Worm (Caenorhabditis elegans) whole organism, late embryonic: ENCODE results near the gene C04A2.15.

Experiments used
- F13H6.1 ChIP-seq: sonication (generic microtip); optimal IDR thresholded peaks from 2 replicates; lab custom pipeline; 2016; ENCODE audit warnings: missing genetic modification characterization, missing compliant biosample characterization
- K09A11.1 ChIP-seq: sonication (generic microtip); optimal IDR thresholded peaks from 2 replicates; lab custom pipeline; 2017; ENCODE audit warnings: antibody characterized with exemption, mild to moderate bottlenecking, missing genetic modification characterization, missing compliant biosample characterization; ENCODE audit not compliant: insufficient read depth
- ceh-14 ChIP-seq: sonication (generic microtip); optimal IDR thresholded peaks from 2 replicates; lab custom pipeline; 2016; ENCODE audit warnings: missing genotype, missing genetic modification characterization, missing compliant biosample characterization
- ceh-19 ChIP-seq: fragments of 200-800 bp; sonication (Bioruptor generic); optimal IDR thresholded peaks from 2 replicates; lab custom pipeline; 2018; ENCODE audit warnings: mild to moderate bottlenecking, missing genetic modification characterization, missing compliant biosample characterization
- ceh-2 ChIP-seq: sonication (generic microtip); optimal IDR thresholded peaks from 2 replicates; lab custom pipeline; 2016; ENCODE audit warnings: missing genotype, missing genetic modification characterization, missing compliant biosample characterization
- ceh-24 ChIP-seq: sonication (generic microtip); optimal IDR thresholded peaks from 2 replicates; lab custom pipeline; 2016; ENCODE audit warnings: mild to moderate bottlenecking, missing genetic modification characterization, missing compliant biosample characterization
- ceh-31 ChIP-seq: sonication (generic microtip); optimal IDR thresholded peaks from 2 replicates; lab custom pipeline; 2016; ENCODE audit warnings: missing genetic modification characterization, missing compliant biosample characterization
- ceh-34 ChIP-seq: sonication (generic microtip); optimal IDR thresholded peaks from 2 replicates; lab custom pipeline; 2016; ENCODE audit warnings: mild to moderate bottlenecking, missing genetic modification characterization, missing compliant biosample characterization
- ceh-45 ChIP-seq: fragments of 200-800 bp; sonication (Bioruptor generic); IDR thresholded peaks from 2 replicates; pipeline ENCODE4 v1.3.6; 2022; ENCODE audit warnings: missing genetic modification reagents, missing genetic modification characterization, missing compliant biosample characterization
- ceh-6 ChIP-seq: fragments of 200-800 bp; sonication (Bioruptor generic); optimal IDR thresholded peaks from 2 replicates; lab custom pipeline; 2018; ENCODE audit warnings: mild to moderate bottlenecking, missing genetic modification characterization, missing compliant biosample characterization
- dmd-4 ChIP-seq: sonication (generic microtip); optimal IDR thresholded peaks from 2 replicates; lab custom pipeline; 2016; ENCODE audit warnings: borderline replicate concordance, missing genetic modification characterization, missing compliant biosample characterization
- elt-2 ChIP-seq: sonication (generic microtip); optimal IDR thresholded peaks from 2 replicates; lab custom pipeline; 2016; ENCODE audit warnings: missing genetic modification reagents, missing genetic modification characterization, missing compliant biosample characterization
- elt-4 ChIP-seq: sonication (generic microtip); optimal IDR thresholded peaks from 2 replicates; lab custom pipeline; 2016; ENCODE audit warnings: missing genetic modification characterization, missing compliant biosample characterization
- ets-4 ChIP-seq: sonication (generic microtip); optimal IDR thresholded peaks from 2 replicates; lab custom pipeline; 2016; ENCODE audit warnings: missing genetic modification characterization, missing compliant biosample characterization
- eyg-1 ChIP-seq: sonication (generic microtip); optimal IDR thresholded peaks from 2 replicates; lab custom pipeline; 2016; ENCODE audit warnings: missing genotype, missing genetic modification characterization, missing compliant biosample characterization
- hlh-30 ChIP-seq: sonication (generic microtip); optimal IDR thresholded peaks from 2 replicates; lab custom pipeline; 2017; ENCODE audit warnings: antibody characterized with exemption, missing genetic modification characterization, missing compliant biosample characterization; ENCODE audit not compliant: insufficient read depth
- nfya-1 ChIP-seq: sonication (generic microtip); optimal IDR thresholded peaks from 2 replicates; lab custom pipeline; 2017; ENCODE audit warnings: missing genetic modification characterization, mild to moderate bottlenecking, missing compliant biosample characterization, antibody characterized with exemption, moderate library complexity
- nhr-11 ChIP-seq: fragments of 150-350 bp; optimal IDR thresholded peaks from 2 replicates; lab custom pipeline; 2014; ENCODE audit warnings: missing biosample characterization, missing genetic modification characterization
- odd-2 ChIP-seq: sonication (generic microtip); optimal IDR thresholded peaks from 2 replicates; lab custom pipeline; 2017; ENCODE audit warnings: antibody characterized with exemption, mild to moderate bottlenecking, missing genetic modification characterization, missing compliant biosample characterization
- pat-9 ChIP-seq: fragments of 200-800 bp; sonication (Bioruptor generic); optimal IDR thresholded peaks from 2 replicates; lab custom pipeline; 2018; ENCODE audit warnings: mild to moderate bottlenecking, missing genetic modification characterization, moderate library complexity, missing compliant biosample characterization
- pax-1 ChIP-seq: fragments of 150-350 bp; optimal IDR thresholded peaks from 2 replicates; lab custom pipeline; 2014; ENCODE audit warnings: missing biosample characterization, missing genetic modification characterization
- pha-4 ChIP-seq: fragments of 150-350 bp; optimal IDR thresholded peaks from 2 replicates; lab custom pipeline; 2018; ENCODE audit warnings: missing biosample characterization, missing genetic modification reagents, missing genetic modification characterization
- pros-1 ChIP-seq: fragments of 150-350 bp; optimal IDR thresholded peaks from 2 replicates; lab custom pipeline; 2014; ENCODE audit warnings: missing biosample characterization, missing genetic modification reagents, missing genetic modification characterization
- rnt-1 ChIP-seq: sonication (generic microtip); optimal IDR thresholded peaks from 2 replicates; lab custom pipeline; 2016; ENCODE audit warnings: missing genetic modification characterization, missing compliant biosample characterization
- sdc-2 ChIP-seq: sonication (generic microtip); optimal IDR thresholded peaks from 2 replicates; lab custom pipeline; 2016; ENCODE audit warnings: missing genotype, missing genetic modification characterization, missing compliant biosample characterization
- syd-9 ChIP-seq: sonication (generic microtip); optimal IDR thresholded peaks from 2 replicates; lab custom pipeline; 2016; ENCODE audit warnings: mild to moderate bottlenecking, missing genetic modification characterization, moderate library complexity, missing compliant biosample characterization
- tbx-2 ChIP-seq: sonication (generic microtip); optimal IDR thresholded peaks from 2 replicates; lab custom pipeline; 2016; ENCODE audit warnings: missing genetic modification characterization, missing compliant biosample characterization
- unc-42 ChIP-seq: sonication (generic microtip); optimal IDR thresholded peaks from 2 replicates; lab custom pipeline; 2016; ENCODE audit warnings: missing genotype, missing genetic modification characterization, missing compliant biosample characterization
- unc-55 ChIP-seq: sonication (generic microtip); optimal IDR thresholded peaks from 2 replicates; lab custom pipeline; 2017; ENCODE audit warnings: missing biosample characterization, missing genetic modification reagents, missing genetic modification characterization
- unc-86 ChIP-seq: sonication (generic microtip); optimal IDR thresholded peaks from 2 replicates; lab custom pipeline; 2016; ENCODE audit warnings: missing genetic modification characterization, missing compliant biosample characterization
- ztf-16 ChIP-seq: sonication (generic microtip); optimal IDR thresholded peaks from 2 replicates; lab custom pipeline; 2017; ENCODE audit warnings: missing genetic modification characterization, missing compliant biosample characterization

C04A2.15 gene

DNA sequence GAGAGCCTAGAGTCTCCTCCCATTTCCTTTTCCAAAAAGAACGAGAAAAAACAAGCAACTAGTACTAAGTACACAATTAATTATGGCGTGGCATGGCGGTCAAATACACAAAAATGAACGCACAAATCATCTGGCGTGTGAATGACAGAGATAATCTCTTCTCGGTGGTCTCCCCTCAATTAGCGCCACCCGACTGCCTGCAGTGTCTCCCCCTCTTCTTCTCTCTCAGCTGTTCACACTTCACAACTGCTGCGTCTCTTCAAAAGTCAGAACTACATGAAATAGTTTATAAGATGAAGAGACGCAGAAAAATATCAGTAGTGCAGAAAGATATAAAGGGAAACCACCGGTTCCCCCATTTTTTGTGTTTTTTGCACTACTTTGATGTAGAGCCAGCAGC, 24.6 kb upstream of the C04A2.15 start (continued):
- TF ChIP-seq ceh-19 (GFP tag; lab: Kevin White, UChicago) = peak; percentile 21
- TF ChIP-seq ztf-16 (tag; lab: Kevin White, UChicago) = no peak
- TF ChIP-seq pros-1 (tag; lab: Kevin White, UChicago) = peak; percentile 15
- peak; percentile 20 for TF ChIP-seq F13H6.1 (tag; lab: Kevin White, UChicago)
- no peak for TF ChIP-seq elt-4
- no peak for TF ChIP-seq K09A11.1 (tag; lab: Kevin White, UChicago)
- TF ChIP-seq unc-86 (tag; lab: Kevin White, UChicago) = no peak
- peak; percentile 68 for TF ChIP-seq ceh-14 (tag; lab: Kevin White, UChicago)
- TF ChIP-seq ets-4 = no peak
- no peak for TF ChIP-seq pha-4 (tag; lab: Kevin White, UChicago)

DNA sequence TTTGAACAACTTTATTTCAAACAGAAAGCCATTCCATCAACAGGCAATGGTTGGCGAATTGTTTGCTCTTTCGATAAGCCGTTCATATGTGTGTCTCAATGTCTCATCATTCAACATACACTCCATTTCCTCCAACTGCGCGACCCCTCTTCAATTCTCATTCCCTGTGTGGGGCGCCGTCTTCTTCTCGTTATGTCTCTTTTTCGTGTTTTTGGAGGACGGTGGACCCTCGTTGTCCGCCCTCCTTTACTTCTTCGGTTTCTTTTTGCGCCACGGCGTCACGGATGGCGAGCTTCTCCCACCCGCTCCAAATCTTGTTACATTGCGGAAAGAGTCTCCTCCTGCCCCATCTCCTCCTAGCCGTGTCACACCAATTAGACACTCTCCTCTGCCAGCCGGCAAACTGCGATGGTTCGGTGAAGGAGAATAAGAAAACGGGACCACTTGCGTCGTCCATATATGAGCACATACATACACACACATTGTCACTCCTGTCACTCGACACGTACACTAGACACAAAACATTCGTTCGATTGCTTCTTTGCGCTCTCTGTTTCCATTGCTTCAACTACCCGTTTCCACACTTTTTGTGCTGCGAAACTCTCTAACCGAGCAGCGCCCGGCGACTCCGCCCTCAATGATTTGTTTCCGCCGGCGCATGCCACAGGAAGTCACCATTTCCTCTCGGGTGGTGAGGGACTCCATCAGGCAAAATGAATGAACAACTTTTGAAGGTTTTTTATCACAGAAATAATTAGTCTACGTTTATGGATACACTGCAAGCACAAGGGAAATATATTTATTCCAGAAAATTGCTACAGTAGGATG, 23.7 kb upstream of the C04A2.15 start:
- TF ChIP-seq unc-42 (tag; lab: Kevin White, UChicago) (peak; percentile 91), ceh-31 (peak; percentile 72), ets-4 (no peak), ceh-19 (GFP tag; lab: Kevin White, UChicago) (peak; percentile 9), K09A11.1 (tag; lab: Kevin White, UChicago) (no peak), pax-1 (no peak), nhr-11 (no peak), dmd-4 (peak; percentile 21), ceh-14 (tag; lab: Kevin White, UChicago) (no peak), odd-2 (no peak), ceh-2 (tag; lab: Kevin White, UChicago) (peak; percentile 19), ceh-6 (GFP tag; lab: Kevin White, UChicago) (no peak), ceh-34 (tag; lab: Kevin White, UChicago) (peak; percentile 53), ztf-16 (tag; lab: Kevin White, UChicago) (no peak), syd-9 (tag; lab: Kevin White, UChicago) (peak; percentile 10), hlh-30 (no peak)

DNA sequence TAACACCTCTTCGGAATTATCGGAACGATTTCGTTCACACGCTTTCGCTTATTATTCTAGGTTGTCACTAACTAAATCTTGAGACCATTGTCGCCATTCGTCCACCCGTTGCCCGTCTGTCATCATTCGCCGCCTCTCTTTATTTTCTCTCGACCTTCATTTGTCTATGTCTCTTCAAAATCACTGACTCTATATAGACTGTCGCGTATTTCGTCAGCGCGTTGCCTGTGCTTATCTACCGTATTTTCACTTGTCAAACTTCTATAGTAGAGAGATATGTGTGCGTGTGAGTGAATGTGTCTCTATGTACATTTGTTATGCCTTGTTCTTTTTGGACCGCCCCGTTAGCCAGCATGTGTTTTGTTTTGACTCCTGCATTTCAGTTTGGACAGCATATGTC, 22.9 kb upstream of the C04A2.15 start:
- TF ChIP-seq tbx-2 (peak; percentile 30), hlh-30 (peak; percentile 8), ceh-24 (tag; lab: Kevin White, UChicago) (no peak), nfya-1 (tag; lab: Kevin White, UChicago) (peak; percentile 67), rnt-1 (tag; lab: Kevin White, UChicago) (peak; percentile 17), F13H6.1 (tag; lab: Kevin White, UChicago) (no peak), eyg-1 (tag; lab: Kevin White, UChicago) (no peak)

DNA sequence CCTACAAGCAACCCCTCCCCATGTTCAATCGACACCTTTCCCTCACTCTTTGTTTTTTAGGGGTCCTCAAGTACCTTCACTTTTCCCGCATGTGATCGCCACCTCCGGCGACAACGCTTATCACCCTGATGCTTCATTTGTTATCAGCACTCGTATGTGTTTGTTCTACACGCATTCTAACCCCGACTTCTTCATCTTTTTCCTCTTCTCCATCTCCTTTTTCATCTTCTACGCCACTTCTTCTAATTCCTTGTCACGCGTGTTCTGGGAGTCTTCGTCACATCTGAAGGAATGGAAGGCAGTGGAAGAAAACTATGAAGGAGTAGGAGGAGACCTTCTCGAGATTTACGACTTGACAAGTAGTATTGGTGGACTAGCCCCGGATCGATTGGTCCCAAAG, 22.0 kb upstream of the C04A2.15 start:
- TF ChIP-seq ceh-19 (GFP tag; lab: Kevin White, UChicago) (no peak), unc-55 (GFP tag; lab: Kevin White, UChicago) (peak; percentile 28), elt-2 (tag; lab: Kevin White, UChicago) (peak; percentile 32)

DNA sequence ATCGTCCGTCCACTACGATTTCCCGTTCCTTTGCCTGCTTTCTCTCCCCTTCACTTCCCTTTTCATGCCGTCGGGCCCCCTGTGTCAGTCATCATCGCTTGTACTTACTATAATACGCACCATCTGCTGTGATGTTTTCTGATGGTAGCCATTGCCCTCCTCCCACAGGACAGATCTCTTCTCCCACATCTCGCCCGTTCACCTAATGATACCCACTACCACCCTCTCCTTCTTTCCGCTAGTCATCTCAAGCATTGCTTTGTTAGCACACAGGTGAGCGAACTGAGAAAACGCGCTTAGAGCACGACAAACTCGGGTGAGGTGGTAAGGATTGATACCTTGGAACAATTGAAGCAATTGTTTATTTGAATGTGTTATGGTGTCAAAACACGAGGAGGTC, 21.1 kb upstream of the C04A2.15 start:
- TF ChIP-seq sdc-2 (tag; lab: Kevin White, UChicago) = peak; percentile 15
- TF ChIP-seq tbx-2 = peak; percentile 15
- no peak for TF ChIP-seq ceh-45 (GFP tag; lab: Robert Waterston, UW)
- no peak for TF ChIP-seq odd-2
- TF ChIP-seq pat-9 (tag; lab: Kevin White, UChicago) = no peak
